Worm (Caenorhabditis elegans) whole organism, L4/young adult: Measurements from ENCODE around the gene prcc-1.

Experiments used
- W03F9.2 ChIP-seq: fragments of 150-350 bp; optimal IDR thresholded peaks from 2 replicates; lab custom pipeline; 2014; ENCODE audit warnings: missing biosample characterization, missing genetic modification characterization
- dao-5 ChIP-seq: sonication (generic microtip); optimal IDR thresholded peaks from 2 replicates; lab custom pipeline; 2016; ENCODE audit warnings: missing genotype, missing genetic modification characterization, moderate library complexity, missing compliant biosample characterization

ce11 chrIV:13068451-13068850, 25.1 kb downstream of the prcc-1 start, which contains the start of gene scl-6:
- TF ChIP-seq dao-5 (no peak), W03F9.2 (tag; lab: Kevin White, UChicago) (no peak)
